Worm (Caenorhabditis elegans) whole organism, L1 larva: ENCODE data around the gene vab-19.
A peak's percentile ranks its signal among the peaks of the same experiment; 100 is the strongest.

Source experiments
- aly-2 ChIP-seq: fragments of 150-350 bp; optimal IDR thresholded peaks from 2 replicates; lab custom pipeline; 2014; ENCODE audit warnings: missing biosample characterization, missing genetic modification characterization
- blmp-1 ChIP-seq: fragments of 150-350 bp; optimal IDR thresholded peaks from 2 replicates; lab custom pipeline; 2014; ENCODE audit warnings: missing biosample characterization, missing genetic modification characterization
- egl-27 ChIP-seq, 2 experiments: fragments of 150-350 bp in 1 of 2; sonication (generic microtip); optimal IDR thresholded peaks; 3 replicates each; lab custom pipeline; 2017 to 2018; ENCODE audit warnings: missing biosample characterization in 2 of 2, missing genetic modification characterization in 2 of 2, missing genetic modification reagents in 2 of 2
- elt-3 ChIP-seq, 6 experiments: fragments of 150-350 bp in 1 of 6; sonication (generic microtip); optimal IDR thresholded peaks; 2 replicates each; lab custom pipeline; 2017 to 2018; ENCODE audit warnings: missing biosample characterization in 6 of 6, missing genetic modification characterization in 6 of 6, inconsistent platforms in 1 of 6
- fkh-8 ChIP-seq: sonication (generic microtip); optimal IDR thresholded peaks from 2 replicates; lab custom pipeline; 2016; ENCODE audit warnings: mild to moderate bottlenecking, missing genetic modification characterization, missing compliant biosample characterization
- hpl-2 ChIP-seq: fragments of 150-350 bp; optimal IDR thresholded peaks from 2 replicates; lab custom pipeline; 2014; ENCODE audit warnings: missing biosample characterization, missing genetic modification reagents, missing genetic modification characterization
- jun-1 ChIP-seq: fragments of 150-350 bp; optimal IDR thresholded peaks from 2 replicates; lab custom pipeline; 2014; ENCODE audit warnings: missing biosample characterization, missing genetic modification reagents, missing genetic modification characterization
- nhr-11 ChIP-seq: fragments of 150-350 bp; optimal IDR thresholded peaks from 2 replicates; lab custom pipeline; 2014; ENCODE audit warnings: missing biosample characterization, missing genetic modification characterization
- nhr-12 ChIP-seq: sonication (generic microtip); optimal IDR thresholded peaks from 2 replicates; lab custom pipeline; 2017; ENCODE audit warnings: missing biosample characterization, missing genetic modification characterization
- snpc-4 ChIP-seq: fragments of 150-350 bp; optimal IDR thresholded peaks from 2 replicates; lab custom pipeline; 2014; ENCODE audit warnings: missing biosample characterization, missing genetic modification characterization
- sptf-1 ChIP-seq: fragments of 150-350 bp; optimal IDR thresholded peaks from 2 replicates; lab custom pipeline; 2014; ENCODE audit warnings: missing biosample characterization, missing genetic modification characterization

DNA sequence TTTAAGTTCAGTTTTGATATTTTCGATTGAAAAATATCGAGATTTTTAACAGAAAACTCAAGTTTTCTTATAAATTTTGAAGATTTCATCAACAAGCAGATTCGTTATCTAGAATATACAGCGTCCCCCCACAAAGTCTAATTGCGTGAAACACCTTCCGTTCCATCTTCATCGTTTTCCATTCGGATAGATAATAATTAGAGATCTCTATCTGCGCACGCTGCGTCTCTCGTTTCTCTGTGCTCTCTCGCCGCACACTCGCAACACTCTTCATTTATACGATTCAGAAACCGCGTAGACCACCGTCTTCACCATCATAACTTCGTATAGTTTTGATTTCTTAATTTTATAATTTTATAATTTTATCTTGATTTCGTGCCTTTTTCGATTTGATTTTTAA, 6.3 kb upstream of the vab-19 start:
- TF ChIP-seq hpl-2 (GFP tag; lab: Kevin White, UChicago) (no peak), egl-27 (tag; optimal IDR thresholded peaks at IDR 0.05; lab: Kevin White, UChicago) (no peak), snpc-4 (no peak), sptf-1 (tag; lab: Kevin White, UChicago) (no peak), aly-2 (tag; lab: Kevin White, UChicago) (no peak), blmp-1 (tag; lab: Kevin White, UChicago) (peak; percentile 67), fkh-8 (tag; lab: Kevin White, UChicago) (no peak), elt-3 (tag; optimal IDR thresholded peaks at IDR 0.05; lab: Kevin White, UChicago) (peak in 1 of 6 experiments; percentile 25), nhr-11 (no peak), jun-1 (tag; lab: Kevin White, UChicago) (no peak), nhr-12 (tag; lab: Kevin White, UChicago) (no peak)
